Worm (Caenorhabditis elegans): ENCODE measurements around the gene ekl-6.

The ekl-6 gene

DNA sequence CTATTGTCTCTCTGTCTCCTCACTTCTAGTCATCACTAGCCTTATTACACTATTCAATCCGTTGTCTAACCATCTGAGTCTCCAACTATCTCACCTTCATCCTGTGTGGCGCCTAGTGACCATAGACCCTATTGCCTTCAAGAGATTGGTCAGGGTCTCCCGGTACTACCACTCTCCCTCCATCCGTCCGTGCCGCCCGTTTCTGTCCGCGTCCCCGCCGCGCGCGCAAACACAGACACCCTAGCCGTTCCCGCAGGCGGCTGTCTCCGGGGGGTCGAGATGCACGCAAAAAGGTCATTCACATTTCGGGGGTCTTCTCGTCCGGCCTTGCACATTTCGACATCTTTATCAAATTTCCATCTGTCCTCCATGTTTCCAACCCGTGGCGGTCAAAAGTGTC lies 30.3 kb downstream of the ekl-6 start:
- TF ChIP-seq ztf-23 (GFP tag; IDR thresholded peaks at IDR 0.05) (no peak), ztf-29 (GFP tag; IDR thresholded peaks at IDR 0.05) (no peak), flt-1 (GFP tag; IDR thresholded peaks at IDR 0.05) (peak; percentile 76), ref-1 (GFP tag; conservative IDR thresholded peaks at IDR 0.05) (no peak), cog-1 (tag; optimal IDR thresholded peaks at IDR 0.05) (peak; percentile 25), T22C8.4 (GFP tag; IDR thresholded peaks at IDR 0.05) (no peak), klf-2 (GFP tag; conservative IDR thresholded peaks at IDR 0.05) (no peak), med-1 (GFP tag; optimal IDR thresholded peaks at IDR 0.05; ENCODE audit: insufficient read depth) (no peak), tab-1 (GFP tag; IDR thresholded peaks at IDR 0.05) (peak; percentile 76; the same call in 1 of the 2 replicates)

- TF ChIP-seq klf-2 (GFP tag; conservative IDR thresholded peaks at IDR 0.05) (no peak), T22C8.4 (GFP tag; IDR thresholded peaks at IDR 0.05) (no peak), ref-1 (GFP tag; conservative IDR thresholded peaks at IDR 0.05) (no peak), flt-1 (GFP tag; IDR thresholded peaks at IDR 0.05) (no peak), ztf-29 (GFP tag; IDR thresholded peaks at IDR 0.05) (no peak), ztf-23 (GFP tag; IDR thresholded peaks at IDR 0.05) (no peak), cog-1 (tag; optimal IDR thresholded peaks at IDR 0.05) (no peak), med-1 (GFP tag; optimal IDR thresholded peaks at IDR 0.05; ENCODE audit: insufficient read depth) (no peak), tab-1 (GFP tag; IDR thresholded peaks at IDR 0.05) (no peak)
These were observed 31.2 kb downstream of the ekl-6 start for ce11 chrIII:10095377-10095776.

- TF ChIP-seq T22C8.4 (GFP tag; IDR thresholded peaks at IDR 0.05) (0 out of 2 replicates have a peak, but pooled peaks have one; percentile 43), tab-1 (GFP tag; IDR thresholded peaks at IDR 0.05) (0 out of 2 replicates have a peak, but pooled peaks have one; percentile 47), klf-2 (GFP tag; conservative IDR thresholded peaks at IDR 0.05) (no peak), ref-1 (GFP tag; conservative IDR thresholded peaks at IDR 0.05) (no peak), flt-1 (GFP tag; IDR thresholded peaks at IDR 0.05) (peak; percentile 64; the same call in 1 of the 2 replicates), cog-1 (tag; optimal IDR thresholded peaks at IDR 0.05) (peak; percentile 69), ztf-23 (GFP tag; IDR thresholded peaks at IDR 0.05) (0 out of 2 replicates have a peak, but pooled peaks have one; percentile 48), ztf-29 (GFP tag; IDR thresholded peaks at IDR 0.05) (0 out of 2 replicates have a peak, but pooled peaks have one; percentile 6)
These were observed 32.3 kb downstream of the ekl-6 start for ce11 chrIII:10096525-10096972.

- no peak for TF ChIP-seq flt-1 (GFP tag; IDR thresholded peaks at IDR 0.05)
- TF ChIP-seq T22C8.4 (GFP tag; IDR thresholded peaks at IDR 0.05) = no peak
- no peak for TF ChIP-seq ref-1 (GFP tag; conservative IDR thresholded peaks at IDR 0.05)
- TF ChIP-seq ztf-23 (GFP tag; IDR thresholded peaks at IDR 0.05) = no peak
- TF ChIP-seq cog-1 (tag; optimal IDR thresholded peaks at IDR 0.05) = no peak
- TF ChIP-seq klf-2 (GFP tag; conservative IDR thresholded peaks at IDR 0.05) = no peak
- TF ChIP-seq med-1 (GFP tag; optimal IDR thresholded peaks at IDR 0.05; ENCODE audit: insufficient read depth) = no peak
- TF ChIP-seq ztf-29 (GFP tag; IDR thresholded peaks at IDR 0.05) = no peak
- no peak for TF ChIP-seq tab-1 (GFP tag; IDR thresholded peaks at IDR 0.05)
These were observed 33.8 kb downstream of the ekl-6 start, which contains the start of gene spop-1 for ce11 chrIII:10097981-10098380. Gene spop-1 (minus strand): TSS chrIII:10098081.

DNA sequence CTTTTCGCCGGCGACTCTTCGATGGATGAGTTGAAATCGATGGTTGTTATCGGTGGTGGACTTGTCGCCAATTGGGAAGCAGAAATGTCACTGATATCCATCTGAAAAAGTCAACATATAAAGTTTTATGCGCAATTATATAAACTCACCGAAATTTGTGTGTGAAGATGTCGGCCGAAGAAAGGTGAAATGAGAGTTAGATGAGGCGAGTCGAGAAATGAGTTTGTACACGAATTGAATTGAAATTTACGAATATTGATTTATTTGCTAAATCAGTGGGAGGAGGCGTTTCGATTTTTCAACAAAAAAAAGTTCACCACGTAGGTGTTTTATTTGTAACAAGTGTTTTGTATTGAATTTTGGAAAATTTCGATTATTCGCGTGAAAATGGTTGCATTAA lies 37.1 kb downstream of the ekl-6 start, which contains the start of gene kel-10:
kel-10 (minus strand) TSS at position 101 of the 400 bp plus-strand sequence.
- TF ChIP-seq ztf-23 (GFP tag; IDR thresholded peaks at IDR 0.05) = no peak
- no peak for TF ChIP-seq ztf-29 (GFP tag; IDR thresholded peaks at IDR 0.05)
- TF ChIP-seq flt-1 (GFP tag; IDR thresholded peaks at IDR 0.05) = no peak
- no peak for TF ChIP-seq cog-1 (tag; optimal IDR thresholded peaks at IDR 0.05)

DNA sequence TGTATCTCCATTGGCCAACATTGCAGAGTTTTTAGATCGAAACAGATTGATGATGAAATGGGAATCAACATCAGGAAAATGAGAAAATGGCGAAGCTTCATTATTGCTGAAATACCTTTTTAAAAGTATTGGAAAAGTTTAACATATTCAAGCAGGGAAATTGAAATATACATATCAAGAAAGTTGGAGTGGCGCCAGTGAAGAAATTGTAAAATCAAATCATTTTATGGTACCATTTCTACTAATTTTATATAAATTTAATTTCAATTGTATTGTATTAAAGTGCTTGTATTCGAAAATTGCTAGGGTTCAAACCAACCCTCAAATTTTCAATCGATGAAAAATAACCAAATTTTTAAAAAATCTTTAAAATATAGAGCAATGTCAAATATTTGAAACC lies 42.2 kb downstream of the ekl-6 start, which contains the start of gene srt-55:
srt-55 (minus strand) TSS at position 101 of the 400 bp plus-strand sequence.
- TF ChIP-seq flt-1 (GFP tag; IDR thresholded peaks at IDR 0.05) (no peak), ztf-29 (GFP tag; IDR thresholded peaks at IDR 0.05) (no peak), cog-1 (tag; optimal IDR thresholded peaks at IDR 0.05) (no peak), ztf-23 (GFP tag; IDR thresholded peaks at IDR 0.05) (no peak), T22C8.4 (GFP tag; IDR thresholded peaks at IDR 0.05) (no peak), ref-1 (GFP tag; conservative IDR thresholded peaks at IDR 0.05) (no peak), tab-1 (GFP tag; IDR thresholded peaks at IDR 0.05) (no peak), med-1 (GFP tag; optimal IDR thresholded peaks at IDR 0.05; ENCODE audit: insufficient read depth) (no peak)

- TF ChIP-seq tab-1 (GFP tag; IDR thresholded peaks at IDR 0.05) = no peak
- no peak for TF ChIP-seq flt-1 (GFP tag; IDR thresholded peaks at IDR 0.05)
- TF ChIP-seq ztf-29 (GFP tag; IDR thresholded peaks at IDR 0.05) = no peak
- TF ChIP-seq ztf-23 (GFP tag; IDR thresholded peaks at IDR 0.05) = no peak
- no peak for TF ChIP-seq med-1 (GFP tag; optimal IDR thresholded peaks at IDR 0.05; ENCODE audit: insufficient read depth)
- no peak for TF ChIP-seq cog-1 (tag; optimal IDR thresholded peaks at IDR 0.05)
These were observed 44.8 kb downstream of the ekl-6 start, which contains the start of gene T16H12.9 for ce11 chrIII:10108995-10109394. Gene T16H12.9 (plus strand): TSS chrIII:10109295.

DNA sequence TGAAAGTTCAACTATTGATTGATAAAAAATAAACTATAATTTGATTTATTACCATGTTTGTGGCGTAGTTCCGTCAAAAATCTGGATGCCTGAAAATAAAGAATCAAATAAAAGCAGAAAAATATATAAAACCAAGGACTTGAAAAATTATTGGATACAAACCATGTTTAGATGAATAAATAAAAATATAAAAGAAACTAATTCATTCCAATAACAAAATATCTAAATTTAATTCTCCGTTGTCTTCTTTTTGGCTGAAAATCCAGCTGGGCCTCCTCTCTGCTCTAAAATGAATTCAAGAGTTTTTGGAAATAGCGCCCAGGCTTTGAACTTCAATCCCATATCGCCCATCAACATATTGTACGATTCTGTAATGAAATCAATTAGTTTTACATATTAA lies 48.8 kb downstream of the ekl-6 start, which contains the start of gene vps-29:
vps-29 (minus strand) TSS at position 101 of the 400 bp plus-strand sequence.
- TF ChIP-seq tab-1 (GFP tag; IDR thresholded peaks at IDR 0.05) (no peak), med-1 (GFP tag; optimal IDR thresholded peaks at IDR 0.05; ENCODE audit: insufficient read depth) (no peak), cog-1 (tag; optimal IDR thresholded peaks at IDR 0.05) (no peak), ref-1 (GFP tag; conservative IDR thresholded peaks at IDR 0.05) (no peak), ztf-29 (GFP tag; IDR thresholded peaks at IDR 0.05) (no peak), T22C8.4 (GFP tag; IDR thresholded peaks at IDR 0.05) (no peak), klf-2 (GFP tag; conservative IDR thresholded peaks at IDR 0.05) (no peak), flt-1 (GFP tag; IDR thresholded peaks at IDR 0.05) (no peak), ztf-23 (GFP tag; IDR thresholded peaks at IDR 0.05) (no peak)

DNA sequence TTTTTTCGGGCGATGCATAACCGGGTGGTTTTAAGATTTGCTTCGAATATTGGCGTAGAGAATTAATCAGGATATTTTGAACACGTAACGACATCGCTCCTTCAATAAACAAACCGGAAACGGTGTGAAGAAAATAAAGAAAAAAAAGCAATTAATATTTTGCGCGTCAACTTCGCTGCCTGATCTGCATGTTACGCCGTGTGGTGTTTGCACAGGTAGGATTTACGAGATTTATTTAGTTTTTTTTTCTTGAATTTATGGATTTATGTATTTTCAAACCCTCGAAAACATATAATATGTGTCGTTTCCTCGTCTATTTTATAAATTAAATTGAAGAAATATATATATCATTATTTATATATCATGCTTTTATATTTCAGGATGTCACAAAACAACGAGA lies 50.5 kb downstream of the ekl-6 start, which contains the start of the genes ZK1128.1 and mett-10:
ZK1128.1 (minus strand) TSS at position 99 of the 400 bp plus-strand sequence.
mett-10 (plus strand) TSS at position 375 of the 400 bp plus-strand sequence.
- TF ChIP-seq flt-1 (GFP tag; IDR thresholded peaks at IDR 0.05) (no peak), klf-2 (GFP tag; conservative IDR thresholded peaks at IDR 0.05) (no peak), cog-1 (tag; optimal IDR thresholded peaks at IDR 0.05) (no peak), T22C8.4 (GFP tag; IDR thresholded peaks at IDR 0.05) (no peak), ref-1 (GFP tag; conservative IDR thresholded peaks at IDR 0.05) (no peak), tab-1 (GFP tag; IDR thresholded peaks at IDR 0.05) (no peak), med-1 (GFP tag; optimal IDR thresholded peaks at IDR 0.05; ENCODE audit: insufficient read depth) (no peak), ztf-23 (GFP tag; IDR thresholded peaks at IDR 0.05) (no peak), ztf-29 (GFP tag; IDR thresholded peaks at IDR 0.05) (no peak)
